ENCODE assay signal across 1 worm cellular context in genomic region chrX:8302803-8303202, ce11.
TF ChIP-seq lines count a peak whose summit lies in the region.

No protein-coding gene starts in this region.

TF ChIP-seq in whole organism, L1 larva, 84 proteins besides CTCF, POLR2A, EP300 and RAD21 (continued from another document):
- TF ChIP-seq snu-23 (GFP tag; optimal IDR thresholded peaks at IDR 0.05; lab: Kevin White, UChicago): no peak
- TF ChIP-seq unc-130 (tag; optimal IDR thresholded peaks at IDR 0.05; lab: Kevin White, UChicago): no peak
- no peak for TF ChIP-seq aha-1 (tag; optimal IDR thresholded peaks at IDR 0.05; lab: Kevin White, UChicago)
- no peak for TF ChIP-seq ceh-88 (GFP tag; IDR thresholded peaks at IDR 0.05; lab: Robert Waterston, UW)
- no peak for TF ChIP-seq xbp-1 (tag; optimal IDR thresholded peaks at IDR 0.05; lab: Kevin White, UChicago)
- no peak for TF ChIP-seq ama-1 (optimal IDR thresholded peaks at IDR 0.05; lab: Kevin White, UChicago)
- no peak for TF ChIP-seq zip-4 (GFP tag; optimal IDR thresholded peaks at IDR 0.05; lab: Kevin White, UChicago)
- no peak for TF ChIP-seq ceh-82 (tag; optimal IDR thresholded peaks at IDR 0.05; lab: Kevin White, UChicago)
